Fruit fly (Drosophila melanogaster) whole organism, embryonic: Measurements from ENCODE around the gene CG7377.
A peak's percentile ranks its signal among the peaks of the same experiment; 100 is the strongest.

Experiments used
- Aef1 ChIP-seq: fragments of 200-800 bp; sonication (Bioruptor generic); IDR thresholded peaks from 3 replicates; pipeline ENCODE4 v1.3.6; 2022; ENCODE audit warnings: missing biosample characterization, missing genetic modification characterization
- B-H1 ChIP-seq: fragments of 200-800 bp; sonication (Bioruptor generic); IDR thresholded peaks from 3 replicates; pipeline ENCODE4 v1.3.6; 2022; ENCODE audit warnings: missing biosample characterization, missing genetic modification characterization
- CG10979 ChIP-seq: fragments of 200-800 bp; sonication (Bioruptor generic); optimal IDR thresholded peaks from 2 replicates; lab custom pipeline; 2018; ENCODE audit warnings: missing biosample characterization, mild to moderate bottlenecking, missing genetic modification characterization, moderate library complexity
- CG11247 ChIP-seq: fragments of 200-800 bp; sonication (Bioruptor generic); IDR thresholded peaks from 2 replicates; pipeline ENCODE4 v1.3.6; 2022; ENCODE audit warnings: missing biosample characterization, missing genetic modification characterization
- CG11696 ChIP-seq: fragments of 200-800 bp; sonication (Bioruptor generic); IDR thresholded peaks from 2 replicates; pipeline ENCODE4 v1.3.6; 2022; ENCODE audit warnings: missing biosample characterization, missing genetic modification characterization
- CG12071 ChIP-seq: fragments of 200-800 bp; sonication (Bioruptor generic); optimal IDR thresholded peaks from 3 replicates; lab custom pipeline; 2018; ENCODE audit warnings: missing biosample characterization, mild to moderate bottlenecking, missing genetic modification characterization
- CG12104 ChIP-seq: fragments of 200-800 bp; sonication (Bioruptor generic); optimal IDR thresholded peaks from 3 replicates; lab custom pipeline; 2016; ENCODE audit warnings: missing biosample characterization, missing genetic modification characterization
- CG12391 ChIP-seq: fragments of 200-800 bp; sonication (Bioruptor generic); optimal IDR thresholded peaks from 3 replicates; lab custom pipeline; 2018; ENCODE audit warnings: missing biosample characterization, mild to moderate bottlenecking, missing genetic modification characterization, moderate library complexity
- CG17568 ChIP-seq: fragments of 200-800 bp; sonication (Bioruptor generic); optimal IDR thresholded peaks from 2 replicates; lab custom pipeline; 2018; ENCODE audit warnings: missing biosample characterization, mild to moderate bottlenecking, missing genetic modification characterization, moderate library complexity
- CG18599 ChIP-seq: fragments of 200-800 bp; sonication (Bioruptor generic); optimal IDR thresholded peaks from 3 replicates; lab custom pipeline; 2017; ENCODE audit warnings: missing biosample characterization, missing genetic modification characterization, mild to moderate bottlenecking, moderate library complexity, missing genetic modification reagents
- CG2120 ChIP-seq: fragments of 200-800 bp; sonication (Bioruptor generic); optimal IDR thresholded peaks from 3 replicates; lab custom pipeline; 2016; ENCODE audit warnings: missing biosample characterization, missing genetic modification characterization
- CG2678 ChIP-seq: fragments of 200-800 bp; sonication (Bioruptor generic); optimal IDR thresholded peaks from 3 replicates; lab custom pipeline; 2019; ENCODE audit warnings: missing biosample characterization, mild to moderate bottlenecking, missing genetic modification characterization, moderate library complexity
- CG30020 ChIP-seq: fragments of 200-800 bp; optimal IDR thresholded peaks from 2 replicates; lab custom pipeline; 2019; ENCODE audit warnings: missing biosample characterization, mild to moderate bottlenecking, missing genetic modification characterization, moderate library complexity
- CG32532 ChIP-seq: fragments of 200-800 bp; sonication (Bioruptor generic); IDR thresholded peaks from 2 replicates; pipeline ENCODE4 v1.3.6; 2022; ENCODE audit warnings: missing biosample characterization, missing genetic modification characterization
- CG3407 ChIP-seq: fragments of 200-800 bp; sonication (Bioruptor generic); optimal IDR thresholded peaks from 2 replicates; lab custom pipeline; 2018; ENCODE audit warnings: missing biosample characterization, mild to moderate bottlenecking, missing genetic modification characterization
- CG4282 ChIP-seq: fragments of 200-800 bp; sonication (Bioruptor generic); optimal IDR thresholded peaks from 2 replicates; lab custom pipeline; 2016; ENCODE audit warnings: missing biosample characterization, missing genetic modification characterization
- CG4854 ChIP-seq: fragments of 200-800 bp; sonication (Bioruptor generic); optimal IDR thresholded peaks from 2 replicates; lab custom pipeline; 2016; ENCODE audit warnings: missing biosample characterization, missing genetic modification characterization, inconsistent platforms
- CG5953 ChIP-seq: fragments of 200-800 bp; sonication (Bioruptor generic); IDR thresholded peaks from 2 replicates; pipeline ENCODE4 v1.3.6; 2022; ENCODE audit warnings: missing biosample characterization, missing genetic modification characterization
- CG7745 ChIP-seq: fragments of 200-800 bp; sonication (Bioruptor generic); optimal IDR thresholded peaks from 2 replicates; lab custom pipeline; 2018; ENCODE audit warnings: missing biosample characterization, mild to moderate bottlenecking, missing genetic modification characterization, moderate library complexity
- CkIIα-i1 ChIP-seq: fragments of 200-800 bp; sonication (Bioruptor generic); IDR thresholded peaks from 2 replicates; pipeline ENCODE4 v1.3.6; 2022; ENCODE audit warnings: missing biosample characterization, missing genetic modification characterization
- Drgx ChIP-seq: fragments of 200-800 bp; sonication (Bioruptor generic); IDR thresholded peaks from 2 replicates; pipeline ENCODE4 v1.3.6; 2022; ENCODE audit warnings: missing biosample characterization, missing genetic modification characterization
- Gug ChIP-seq: fragments of 200-800 bp; sonication (Bioruptor generic); IDR thresholded peaks from 4 replicates; pipeline ENCODE4 v1.3.6; 2022; ENCODE audit warnings: missing biosample characterization, missing genetic modification characterization
- HLHmδ ChIP-seq: fragments of 200-800 bp; sonication (Bioruptor generic); optimal IDR thresholded peaks from 2 replicates; lab custom pipeline; 2018; ENCODE audit warnings: missing biosample characterization, mild to moderate bottlenecking, missing genetic modification characterization, moderate library complexity
- Lhr ChIP-seq: fragments of 200-800 bp; sonication (Bioruptor generic); optimal IDR thresholded peaks from 3 replicates; lab custom pipeline; 2017; ENCODE audit warnings: mild to moderate bottlenecking, missing biosample characterization, missing genetic modification reagents, missing genetic modification characterization
- Scr ChIP-seq: fragments of 200-800 bp; sonication (Bioruptor generic); IDR thresholded peaks from 2 replicates; pipeline ENCODE4 v1.3.6; 2022; ENCODE audit warnings: missing biosample characterization, missing genetic modification characterization; ENCODE audit not compliant: partially characterized antibody
- Xrp1 ChIP-seq: fragments of 200-800 bp; sonication (Bioruptor generic); IDR thresholded peaks from 2 replicates; pipeline ENCODE4 v1.3.6; 2022; ENCODE audit warnings: missing biosample characterization, missing genetic modification characterization
- bsh ChIP-seq, 2 experiments: fragments of 200-800 bp; sonication (Bioruptor generic); optimal IDR thresholded peaks; 2 replicates each; lab custom pipeline; 2017 to 2018; ENCODE audit warnings: mild to moderate bottlenecking in 2 of 2, missing biosample characterization in 2 of 2, missing genetic modification characterization in 2 of 2, moderate library complexity in 1 of 2
- caup ChIP-seq: fragments of 200-800 bp; sonication (Bioruptor generic); optimal IDR thresholded peaks from 3 replicates; lab custom pipeline; 2017; ENCODE audit warnings: missing biosample characterization, mild to moderate bottlenecking, missing genetic modification characterization, moderate library complexity; ENCODE audit not compliant: severe bottlenecking
- chinmo ChIP-seq: fragments of 200-800 bp; sonication (Bioruptor generic); IDR thresholded peaks from 4 replicates; pipeline ENCODE4 v1.3.6; 2022; ENCODE audit warnings: missing biosample characterization, missing genetic modification characterization; ENCODE audit not compliant: partially characterized antibody
- crp ChIP-seq, 2 experiments: fragments of 200-800 bp; sonication (Bioruptor generic); optimal IDR thresholded peaks; 2 replicates in 1 of 2; 3 replicates in 1 of 2; lab custom pipeline; 2017; ENCODE audit warnings: missing biosample characterization in 2 of 2, missing genetic modification characterization in 2 of 2, mild to moderate bottlenecking in 1 of 2, moderate library complexity in 1 of 2
- dm ChIP-seq: fragments of 200-800 bp; sonication (Bioruptor generic); optimal IDR thresholded peaks from 3 replicates; lab custom pipeline; 2016; ENCODE audit warnings: missing biosample characterization, missing genetic modification characterization
- dmrt11E ChIP-seq: fragments of 200-800 bp; sonication (Bioruptor generic); optimal IDR thresholded peaks from 3 replicates; lab custom pipeline; 2018; ENCODE audit warnings: missing biosample characterization, mild to moderate bottlenecking, missing genetic modification characterization, moderate library complexity
- fd102C ChIP-seq: fragments of 200-800 bp; sonication (Bioruptor generic); optimal IDR thresholded peaks from 2 replicates; lab custom pipeline; 2018; ENCODE audit warnings: missing biosample characterization, mild to moderate bottlenecking, missing genetic modification characterization, moderate library complexity
- grn ChIP-seq: fragments of 200-800 bp; sonication (Bioruptor generic); optimal IDR thresholded peaks from 3 replicates; lab custom pipeline; 2017; ENCODE audit warnings: missing biosample characterization, missing genetic modification characterization
- hbn ChIP-seq: fragments of 200-800 bp; sonication (Bioruptor generic); IDR thresholded peaks from 2 replicates; pipeline ENCODE4 v1.3.6; 2022; ENCODE audit warnings: missing biosample characterization, missing genetic modification characterization; ENCODE audit not compliant: partially characterized antibody
- hkb ChIP-seq, 2 experiments: fragments of 200-800 bp in 1 of 2; fragments of >200 bp in 1 of 2; sonication (Bioruptor generic) in 1 of 2; IDR thresholded peaks in 1 of 2; optimal IDR thresholded peaks in 1 of 2; 2 replicates each; pipeline versions ENCODE4 v1.3.6 to Lab custom; 2017 to 2022; ENCODE audit warnings: missing biosample characterization in 1 of 2, missing genetic modification characterization in 1 of 2
- insv ChIP-seq, 2 experiments: fragments of 200-800 bp; sonication (Bioruptor generic); optimal IDR thresholded peaks; 3 replicates each; lab custom pipeline; 2016 to 2018; ENCODE audit warnings: missing biosample characterization in 2 of 2, missing genetic modification characterization in 2 of 2
- maf-S ChIP-seq: fragments of 200-800 bp; sonication (Bioruptor generic); optimal IDR thresholded peaks from 2 replicates; lab custom pipeline; 2016; ENCODE audit warnings: missing biosample characterization, missing genetic modification characterization
- nau ChIP-seq: fragments of 200-800 bp; sonication (Bioruptor generic); optimal IDR thresholded peaks from 3 replicates; lab custom pipeline; 2017; ENCODE audit warnings: missing biosample characterization, mild to moderate bottlenecking, missing genetic modification characterization, missing genetic modification reagents
- nerfin-1 ChIP-seq: fragments of 200-800 bp; sonication (Bioruptor generic); optimal IDR thresholded peaks from 3 replicates; lab custom pipeline; 2019; ENCODE audit warnings: missing biosample characterization, mild to moderate bottlenecking, missing genetic modification characterization, moderate library complexity
- peb ChIP-seq: fragments of 200-800 bp; sonication (Bioruptor generic); IDR thresholded peaks from 2 replicates; pipeline ENCODE4 v1.3.6; 2022; ENCODE audit warnings: missing biosample characterization, missing genetic modification characterization
- pros ChIP-seq: fragments of 200-800 bp; sonication (Bioruptor generic); optimal IDR thresholded peaks from 3 replicates; lab custom pipeline; 2019; ENCODE audit warnings: missing biosample characterization, mild to moderate bottlenecking, missing genetic modification characterization, moderate library complexity
- psq ChIP-seq: fragments of 200-800 bp; sonication (Bioruptor generic); optimal IDR thresholded peaks from 2 replicates; lab custom pipeline; 2017; ENCODE audit warnings: missing biosample characterization, missing genetic modification characterization
- slbo ChIP-seq: fragments of 200-800 bp; sonication (Bioruptor generic); IDR thresholded peaks from 2 replicates; pipeline ENCODE4 v1.3.6; 2022; ENCODE audit warnings: missing biosample characterization, missing genetic modification characterization
- slp2 ChIP-seq: fragments of 200-800 bp; sonication (Bioruptor generic); optimal IDR thresholded peaks from 2 replicates; lab custom pipeline; 2016; ENCODE audit warnings: missing biosample characterization, missing genetic modification characterization
- tin ChIP-seq: fragments of 200-800 bp; sonication (Bioruptor generic); optimal IDR thresholded peaks from 3 replicates; lab custom pipeline; 2016; ENCODE audit warnings: missing biosample characterization, missing genetic modification characterization
- unpg ChIP-seq: fragments of 200-800 bp; sonication (Bioruptor generic); optimal IDR thresholded peaks from 3 replicates; lab custom pipeline; 2018; ENCODE audit warnings: missing biosample characterization, mild to moderate bottlenecking, missing genetic modification characterization, moderate library complexity
- usp ChIP-seq: fragments of >200 bp; optimal IDR thresholded peaks from 2 replicates; lab custom pipeline; 2017; ENCODE audit warnings: missing biosample characterization, missing genetic modification characterization
- vnd ChIP-seq: fragments of 200-800 bp; sonication (Bioruptor generic); IDR thresholded peaks from 3 replicates; pipeline ENCODE4 v1.3.6; 2022; ENCODE audit warnings: missing biosample characterization, missing genetic modification characterization; ENCODE audit not compliant: partially characterized antibody

Gene CG7377

dm6 chr3L:11554338-11554737 lies 35.2 kb upstream of the CG7377 start (continued):
- TF ChIP-seq CG4282 (GFP tag; lab: Kevin White, UChicago) (no peak), slbo (GFP tag; lab: Robert Waterston, UW) (peak; percentile 66), CG12071 (GFP tag; lab: Kevin White, UChicago) (peak; percentile 29), maf-S (peak; percentile 61), Aef1 (GFP tag; lab: Robert Waterston, UW) (peak; percentile 36; the same call in 1 of the 3 replicates), Gug (peak; percentile 63; the same call in 3 of the 4 replicates), CG12104 (peak; percentile 78), nau (GFP tag; lab: Kevin White, UChicago) (peak; percentile 60), hbn (GFP tag; lab: Robert Waterston, UW) (no peak), crp (GFP tag; optimal IDR thresholded peaks at IDR 0.05; lab: Kevin White, UChicago) (peak in 1 of 2 experiments; percentile 63), CG30020 (tag; lab: Kevin White, UChicago) (peak; percentile 70), unpg (peak; percentile 86), Lhr (GFP tag; lab: Kevin White, UChicago) (peak; percentile 75), CkIIα-i1 (GFP tag; lab: Robert Waterston, UW) (no peak), CG11696 (peak; percentile 67), dm (peak; percentile 70), CG32532 (GFP tag; lab: Robert Waterston, UW) (peak; percentile 56; the same call in 1 of the 2 replicates), CG18599 (GFP tag; lab: Kevin White, UChicago) (peak; percentile 77), grn (peak; percentile 24), CG11247 (peak; percentile 50; the same call in 1 of the 2 replicates), chinmo (GFP tag; lab: Robert Waterston, UW) (no peak), dmrt11E (peak; percentile 97), insv (GFP tag; optimal IDR thresholded peaks at IDR 0.05; lab: Kevin White, UChicago) (peak in 1 of 2 experiments; percentile 12), usp (GFP tag; lab: Kevin White, UChicago) (no peak), Scr (GFP tag; lab: Robert Waterston, UW) (no peak), fd102C (GFP tag; lab: Kevin White, UChicago) (peak; percentile 76), slp2 (GFP tag; lab: Kevin White, UChicago) (peak; percentile 64), Drgx (GFP tag; lab: Robert Waterston, UW) (peak; percentile 69), caup (GFP tag; lab: Kevin White, UChicago) (peak; percentile 63), CG7745 (peak; percentile 65), CG2678 (tag; lab: Kevin White, UChicago) (peak; percentile 82), CG3407 (peak; percentile 85), vnd (GFP tag; lab: Robert Waterston, UW) (no peak), CG10979 (tag; lab: Kevin White, UChicago) (peak; percentile 96), peb (peak; percentile 66), CG12391 (peak; percentile 90), HLHmδ (GFP tag; lab: Kevin White, UChicago) (no peak), Xrp1 (GFP tag; lab: Robert Waterston, UW) (peak; percentile 97), pros (peak; percentile 40), CG4854 (GFP tag; lab: Kevin White, UChicago) (peak; percentile 74), B-H1 (peak; percentile 56; the same call in 1 of the 3 replicates), hkb (optimal IDR thresholded peaks at IDR 0.05; lab: Kevin White, UChicago) (no peak), hkb (GFP tag; IDR thresholded peaks at IDR 0.05; lab: Robert Waterston, UW) (peak; percentile 83), CG17568 (GFP tag; lab: Kevin White, UChicago) (peak; percentile 81), nerfin-1 (tag; lab: Kevin White, UChicago) (peak; percentile 79), CG5953 (no peak), psq (GFP tag; lab: Kevin White, UChicago) (peak; percentile 76), CG2120 (GFP tag; lab: Kevin White, UChicago) (peak; percentile 53), bsh (GFP tag; optimal IDR thresholded peaks at IDR 0.05; lab: Kevin White, UChicago) (peak in 1 of 2 experiments; percentile 94), tin (GFP tag; lab: Kevin White, UChicago) (peak; percentile 85)
